Fruit fly (Drosophila melanogaster) whole organism, prepupa: ENCODE measurements around the gene CG44837.

Source experiments
- Blimp-1 ChIP-seq: fragments of 200-800 bp; sonication (Bioruptor generic); optimal IDR thresholded peaks from 3 replicates; lab custom pipeline; 2017; ENCODE audit warnings: missing biosample characterization, missing genetic modification characterization, mild to moderate bottlenecking, moderate library complexity, missing genetic modification reagents
- CG10669 ChIP-seq: fragments of 200-800 bp; sonication (Bioruptor generic); optimal IDR thresholded peaks from 3 replicates; lab custom pipeline; 2018; ENCODE audit warnings: missing biosample characterization, mild to moderate bottlenecking, missing genetic modification characterization, moderate library complexity
- CG11902 ChIP-seq: fragments of 200-800 bp; sonication (Bioruptor generic); optimal IDR thresholded peaks from 3 replicates; lab custom pipeline; 2016; ENCODE audit warnings: missing biosample characterization, missing genetic modification characterization
- CG15336 ChIP-seq: fragments of 200-800 bp; sonication (Bioruptor generic); IDR thresholded peaks from 2 replicates; pipeline ENCODE4 v1.3.6; 2022; ENCODE audit warnings: missing biosample characterization, missing genetic modification characterization
- CG4318 ChIP-seq: fragments of 200-800 bp; sonication (Bioruptor generic); optimal IDR thresholded peaks from 3 replicates; lab custom pipeline; 2017; ENCODE audit warnings: missing biosample characterization, mild to moderate bottlenecking, missing genetic modification characterization
- CG6792 ChIP-seq: fragments of 200-800 bp; sonication (Bioruptor generic); optimal IDR thresholded peaks from 3 replicates; lab custom pipeline; 2016; ENCODE audit warnings: missing biosample characterization, missing genetic modification characterization
- Hr38 ChIP-seq: sonication (Bioruptor generic); optimal IDR thresholded peaks from 2 replicates; lab custom pipeline; 2016; ENCODE audit warnings: missing biosample characterization, missing genetic modification characterization
- OdsH ChIP-seq: fragments of 200-800 bp; sonication (Bioruptor generic); optimal IDR thresholded peaks from 3 replicates; lab custom pipeline; 2016; ENCODE audit warnings: missing biosample characterization, missing genetic modification characterization
- Smox ChIP-seq: fragments of 200-800 bp; sonication (Bioruptor generic); optimal IDR thresholded peaks from 3 replicates; lab custom pipeline; 2016; ENCODE audit warnings: missing biosample characterization, missing genetic modification characterization
- salr ChIP-seq, 2 experiments: fragments of 200-800 bp; sonication (Bioruptor generic); optimal IDR thresholded peaks; 3 replicates each; lab custom pipeline; 2016 to 2018; ENCODE audit warnings: missing biosample characterization in 2 of 2, missing genetic modification characterization in 2 of 2, mild to moderate bottlenecking in 1 of 2
- spab ChIP-seq: fragments of 200-800 bp; sonication (Bioruptor generic); optimal IDR thresholded peaks from 2 replicates; lab custom pipeline; 2017; ENCODE audit warnings: missing biosample characterization, mild to moderate bottlenecking, missing genetic modification characterization, missing genetic modification reagents
- topi ChIP-seq: fragments of 200-800 bp; sonication (Bioruptor generic); optimal IDR thresholded peaks from 3 replicates; lab custom pipeline; 2016; ENCODE audit warnings: missing biosample characterization, missing genetic modification characterization
- vri ChIP-seq: fragments of 200-800 bp; sonication (Bioruptor generic); optimal IDR thresholded peaks from 3 replicates; lab custom pipeline; 2016; ENCODE audit warnings: missing biosample characterization, mild to moderate bottlenecking, missing genetic modification characterization

DNA sequence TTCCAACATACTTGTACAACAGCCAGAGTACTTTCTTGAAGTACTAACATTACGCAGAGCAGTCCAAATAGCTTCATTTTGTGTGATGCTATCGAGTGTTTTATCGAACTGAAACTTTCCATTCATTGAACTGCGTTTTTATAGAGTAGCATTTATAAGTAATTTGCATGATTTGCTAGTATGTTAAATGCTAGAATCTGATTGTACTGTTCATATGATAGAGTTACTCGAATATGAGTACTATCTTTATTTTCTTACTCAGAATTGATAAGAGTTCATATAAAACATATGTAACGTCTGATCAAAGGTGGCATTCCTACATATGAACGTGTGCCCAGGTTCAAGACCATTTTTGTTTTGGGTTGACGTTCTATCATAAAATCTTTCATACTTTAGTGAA lies 14.5 kb upstream of the CG44837 start, which contains the start of gene obst-G:
- TF ChIP-seq OdsH (GFP tag; lab: Kevin White, UChicago) (no peak), CG10669 (GFP tag; lab: Kevin White, UChicago) (no peak), Hr38 (GFP tag; lab: Kevin White, UChicago) (no peak), topi (GFP tag; lab: Kevin White, UChicago) (no peak), CG11902 (no peak), Smox (GFP tag; lab: Kevin White, UChicago) (no peak), vri (GFP tag; lab: Kevin White, UChicago) (no peak), CG15336 (GFP tag; lab: Robert Waterston, UW) (no peak), spab (GFP tag; lab: Kevin White, UChicago) (no peak), CG4318 (GFP tag; lab: Kevin White, UChicago) (no peak), Blimp-1 (GFP tag; lab: Kevin White, UChicago) (no peak), CG6792 (GFP tag; lab: Kevin White, UChicago) (no peak), salr (GFP tag; optimal IDR thresholded peaks at IDR 0.05; lab: Kevin White, UChicago) (no peak)
